Fruit fly (Drosophila melanogaster) whole organism: Measurements from ENCODE around the gene Dfd.

Experiments used
- CG8478 ChIP-seq: fragments of >200 bp; optimal IDR thresholded peaks from 2 replicates; lab custom pipeline; 2018; ENCODE audit warnings: inconsistent platforms
- Dll ChIP-seq: fragments of >200 bp; optimal IDR thresholded peaks from 2 replicates; lab custom pipeline; 2017
- EcR ChIP-seq, 2 experiments: fragments of >200 bp; optimal IDR thresholded peaks; 2 replicates each; lab custom pipeline; 2017; ENCODE audit warnings: missing biosample characterization in 2 of 2, missing genetic modification characterization in 2 of 2, missing genetic modification reagents in 2 of 2
- pan ChIP-seq: fragments of >200 bp; optimal IDR thresholded peaks from 2 replicates; lab custom pipeline; 2017
- psq ChIP-seq: fragments of >200 bp; optimal IDR thresholded peaks from 2 replicates; lab custom pipeline; 2017

DNA sequence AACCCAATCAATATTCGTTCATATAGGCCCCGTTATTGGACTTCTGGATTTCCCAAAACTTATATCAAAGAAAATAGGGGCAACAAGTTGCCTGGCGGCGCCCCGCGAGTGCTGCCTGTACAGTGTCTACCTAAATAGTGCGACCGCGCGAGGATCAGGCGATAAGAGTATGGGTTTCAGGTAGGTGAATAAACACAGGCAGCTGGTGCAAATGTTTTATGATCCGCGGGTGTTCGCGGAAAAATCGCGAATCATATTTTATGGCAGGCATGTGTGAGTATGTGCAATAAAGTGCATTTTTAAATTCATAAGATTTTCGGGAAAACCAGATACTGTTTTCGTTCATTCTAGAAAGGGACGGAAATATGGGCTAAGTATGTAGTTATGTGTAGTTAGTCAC, 36.2 kb upstream of the Dfd start:
- TF ChIP-seq psq (lab: Kevin White, UChicago) (no peak), CG8478 (no peak), Dll (no peak), EcR (GFP tag; optimal IDR thresholded peaks at IDR 0.05; lab: Kevin White, UChicago) (no peak), pan (lab: Kevin White, UChicago) (no peak)
